Worm (Caenorhabditis elegans): ENCODE results near the gene twk-21.
A peak's percentile ranks its signal among the peaks of the same experiment; 100 is the strongest.

Gene twk-21

DNA sequence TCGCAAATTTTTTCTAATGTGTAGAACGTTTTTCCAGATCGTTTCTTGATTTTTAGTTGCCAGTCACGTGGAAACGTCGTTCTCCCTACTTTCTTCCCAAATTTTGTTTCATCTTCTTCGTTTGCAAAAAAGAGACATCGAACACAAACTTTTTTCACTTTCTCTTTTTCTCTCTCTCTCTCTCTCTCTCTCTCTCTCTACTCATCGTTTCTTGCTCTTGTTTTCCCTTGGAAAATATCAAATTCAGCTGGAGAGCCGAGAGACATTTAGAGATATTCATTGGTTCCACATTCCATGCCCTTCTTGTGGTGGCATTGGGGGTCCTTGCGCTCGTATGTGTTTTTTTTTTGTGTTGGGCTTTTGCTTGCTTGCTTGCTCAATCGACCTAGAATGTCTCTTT is 39.5 kb downstream of the twk-21 start:
- TF ChIP-seq rbr-2 (tag; optimal IDR thresholded peaks at IDR 0.05), result peak; percentile 5
- TF ChIP-seq lin-1 (GFP tag; IDR thresholded peaks at IDR 0.05), result no peak
- no peak for TF ChIP-seq spr-3 (GFP tag; optimal IDR thresholded peaks at IDR 0.05)
- no peak for TF ChIP-seq F26F4.8 (GFP tag; conservative IDR thresholded peaks at IDR 0.05)
- no peak for TF ChIP-seq nhr-6 (tag; optimal IDR thresholded peaks at IDR 0.05)
- no peak for TF ChIP-seq hlh-11 (tag; optimal IDR thresholded peaks at IDR 0.05)
- TF ChIP-seq spr-1 (tag; optimal IDR thresholded peaks at IDR 0.05), result no peak
- no peak for TF ChIP-seq fkh-10 (GFP tag; optimal IDR thresholded peaks at IDR 0.05)
- TF ChIP-seq F44E2.7 (GFP tag; IDR thresholded peaks at IDR 0.05), result no peak
- TF ChIP-seq Y5F2A.4 (GFP tag; optimal IDR thresholded peaks at IDR 0.05), result no peak
- no peak for TF ChIP-seq nhr-102 (tag; optimal IDR thresholded peaks at IDR 0.05)
- TF ChIP-seq ceh-28 (tag; optimal IDR thresholded peaks at IDR 0.05), result no peak
- no peak for TF ChIP-seq lim-7 (GFP tag; IDR thresholded peaks at IDR 0.05)
- TF ChIP-seq lsy-2 (tag; optimal IDR thresholded peaks at IDR 0.05), result peak in 1 of 2 experiments; percentile 30
- no peak for TF ChIP-seq cey-2 (tag; optimal IDR thresholded peaks at IDR 0.05; ENCODE audit: borderline replicate concordance, insufficient read depth)
- no peak for TF ChIP-seq jun-1 (tag; optimal IDR thresholded peaks at IDR 0.05)
- TF ChIP-seq hlh-30 (tag; optimal IDR thresholded peaks at IDR 0.05; ENCODE audit: insufficient read depth), result peak; percentile 42
- peak; percentile 27 for TF ChIP-seq mep-1 (tag; optimal IDR thresholded peaks at IDR 0.05)
- no peak for TF ChIP-seq egl-43 (GFP tag; IDR thresholded peaks at IDR 0.05)
- no peak for TF ChIP-seq ceh-44 (GFP tag; IDR thresholded peaks at IDR 0.05)
- no peak for TF ChIP-seq nhr-25 (tag; optimal IDR thresholded peaks at IDR 0.05; ENCODE audit: borderline replicate concordance, insufficient read depth)
- TF ChIP-seq ZK337.2 (GFP tag; IDR thresholded peaks at IDR 0.05), result no peak
- TF ChIP-seq nhr-41 (GFP tag; IDR thresholded peaks at IDR 0.05), result no peak
- no peak for TF ChIP-seq attf-4 (tag; optimal IDR thresholded peaks at IDR 0.05)
- no peak for TF ChIP-seq ztf-7 (tag; optimal IDR thresholded peaks at IDR 0.05)
- TF ChIP-seq nhr-77 (tag; optimal IDR thresholded peaks at IDR 0.05), result no peak
- TF ChIP-seq F10B5.3 (tag; optimal IDR thresholded peaks at IDR 0.05), result no peak
- no peak for TF ChIP-seq Y75B8A.6 (GFP tag; IDR thresholded peaks at IDR 0.05)

DNA sequence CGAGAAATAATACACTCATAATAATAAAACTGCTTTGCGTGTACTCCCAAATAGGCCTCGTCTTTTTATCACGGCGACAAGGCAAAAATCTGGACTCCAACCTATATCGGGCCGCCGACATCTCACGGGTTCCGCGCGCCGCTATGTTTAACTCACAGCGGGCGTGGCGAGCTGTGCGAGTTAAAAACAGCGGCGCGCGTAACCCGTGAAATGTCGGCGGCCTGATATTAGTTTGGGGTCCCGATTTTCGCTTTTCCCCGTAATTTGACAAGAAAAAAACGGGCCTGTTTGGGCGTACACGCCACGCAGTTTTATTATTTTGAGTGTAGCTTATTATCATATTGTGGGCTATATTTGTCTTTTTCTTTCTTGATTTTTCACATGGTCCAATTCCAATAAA is 42.1 kb downstream of the twk-21 start:
- no peak for TF ChIP-seq Y105C5A.15 (GFP tag; IDR thresholded peaks at IDR 0.05)
- no peak for TF ChIP-seq nhr-10 (tag; optimal IDR thresholded peaks at IDR 0.05)
- no peak for TF ChIP-seq ceh-20 (GFP tag; IDR thresholded peaks at IDR 0.05)
- TF ChIP-seq madf-5 (GFP tag; IDR thresholded peaks at IDR 0.05), result no peak
- TF ChIP-seq aha-1 (tag), result peak; percentile 59
- TF ChIP-seq F37D6.2 (tag; optimal IDR thresholded peaks at IDR 0.05), result no peak
- no peak for TF ChIP-seq D1046.2 (GFP tag; IDR thresholded peaks at IDR 0.05)
- TF ChIP-seq ztf-11 (tag; optimal IDR thresholded peaks at IDR 0.05), result no peak
- TF ChIP-seq ama-1 (optimal IDR thresholded peaks at IDR 0.05), result no peak
- TF ChIP-seq attf-4 (tag; optimal IDR thresholded peaks at IDR 0.05), result no peak
- TF ChIP-seq dve-1 (tag; optimal IDR thresholded peaks at IDR 0.05; ENCODE audit: insufficient read depth), result no peak
- TF ChIP-seq snpc-1.2 (GFP tag; IDR thresholded peaks at IDR 0.05), result no peak
- TF ChIP-seq zfp-3 (GFP tag; conservative IDR thresholded peaks at IDR 0.05), result no peak
- peak; percentile 28; the same call in 1 of the 2 replicates for TF ChIP-seq set-16 (GFP tag; IDR thresholded peaks at IDR 0.05)
- no peak for TF ChIP-seq lin-13 (GFP tag; optimal IDR thresholded peaks at IDR 0.05)
- no peak for TF ChIP-seq aly-2 (tag; optimal IDR thresholded peaks at IDR 0.05)
- TF ChIP-seq nhr-48 (tag; optimal IDR thresholded peaks at IDR 0.05), result no peak
- no peak for TF ChIP-seq cey-2 (tag; optimal IDR thresholded peaks at IDR 0.05; ENCODE audit: borderline replicate concordance, insufficient read depth)
- no peak for TF ChIP-seq zag-1 (tag; optimal IDR thresholded peaks at IDR 0.05)
- TF ChIP-seq zip-11 (GFP tag; IDR thresholded peaks at IDR 0.05), result no peak
- peak; percentile 29 for TF ChIP-seq snpc-4 (tag; optimal IDR thresholded peaks at IDR 0.05)
- TF ChIP-seq hmg-1.1 (GFP tag; IDR thresholded peaks at IDR 0.05), result no peak
- no peak for TF ChIP-seq F49E8.2 (tag; optimal IDR thresholded peaks at IDR 0.05; ENCODE audit: borderline replicate concordance)
- 0 out of 2 replicates have a peak, but pooled peaks have one; percentile 18 for TF ChIP-seq lin-38 (GFP tag; IDR thresholded peaks at IDR 0.05)
- no peak for TF ChIP-seq fkh-10 (GFP tag; optimal IDR thresholded peaks at IDR 0.05)
- no peak for TF ChIP-seq ZK546.5 (tag; optimal IDR thresholded peaks at IDR 0.05)
- no peak for TF ChIP-seq lsy-2 (tag; optimal IDR thresholded peaks at IDR 0.05)
